Fruit fly (Drosophila melanogaster) whole organism, embryonic: Measurements from ENCODE around the gene klar.

ENCODE experiments used
- Asciz ChIP-seq: fragments of 200-800 bp; sonication (Bioruptor generic); optimal IDR thresholded peaks from 2 replicates; lab custom pipeline; 2017; ENCODE audit warnings: missing biosample characterization, mild to moderate bottlenecking, missing genetic modification characterization, missing genetic modification reagents
- CG11696 ChIP-seq: fragments of 200-800 bp; sonication (Bioruptor generic); IDR thresholded peaks from 2 replicates; pipeline ENCODE4 v1.3.6; 2022; ENCODE audit warnings: missing biosample characterization, missing genetic modification characterization
- CG13424 ChIP-seq: fragments of 200-800 bp; sonication (Bioruptor generic); optimal IDR thresholded peaks from 2 replicates; lab custom pipeline; 2019; ENCODE audit warnings: missing biosample characterization, mild to moderate bottlenecking, missing genetic modification characterization, moderate library complexity
- CG15479 ChIP-seq: fragments of 200-800 bp; sonication (Bioruptor generic); optimal IDR thresholded peaks from 3 replicates; lab custom pipeline; 2019; ENCODE audit warnings: missing biosample characterization, mild to moderate bottlenecking, missing genetic modification characterization, moderate library complexity
- CG18476 ChIP-seq: fragments of 200-800 bp; sonication (Bioruptor generic); optimal IDR thresholded peaks from 2 replicates; lab custom pipeline; 2016; ENCODE audit warnings: missing biosample characterization, mild to moderate bottlenecking, missing genetic modification characterization
- CG3163 ChIP-seq: fragments of 200-800 bp; sonication (Bioruptor generic); optimal IDR thresholded peaks from 3 replicates; lab custom pipeline; 2016; ENCODE audit warnings: missing biosample characterization, missing genetic modification characterization
- CG4424 ChIP-seq: fragments of 200-800 bp; sonication (Bioruptor generic); optimal IDR thresholded peaks from 3 replicates; lab custom pipeline; 2016; ENCODE audit warnings: missing biosample characterization, missing genetic modification characterization
- CG4617 ChIP-seq: fragments of 200-800 bp; sonication (Bioruptor generic); optimal IDR thresholded peaks from 3 replicates; lab custom pipeline; 2016; ENCODE audit warnings: missing biosample characterization, missing genetic modification characterization, borderline replicate concordance
- CG4730 ChIP-seq: fragments of 200-800 bp; sonication (Bioruptor generic); IDR thresholded peaks from 2 replicates; pipeline ENCODE4 v1.3.6; 2022; ENCODE audit warnings: missing biosample characterization, missing genetic modification characterization
- CG6791 ChIP-seq: fragments of 200-800 bp; sonication (Bioruptor generic); IDR thresholded peaks from 3 replicates; pipeline ENCODE4 v1.3.6; 2022; ENCODE audit warnings: missing biosample characterization, missing genetic modification characterization; ENCODE audit not compliant: partially characterized antibody
- CG6813 ChIP-seq: fragments of 200-800 bp; sonication (Bioruptor generic); optimal IDR thresholded peaks from 2 replicates; lab custom pipeline; 2017; ENCODE audit warnings: missing biosample characterization, missing genetic modification characterization, mild to moderate bottlenecking, moderate library complexity, missing genetic modification reagents
- CG7357 ChIP-seq: fragments of 200-800 bp; sonication (Bioruptor generic); IDR thresholded peaks from 3 replicates; pipeline ENCODE4 v1.3.6; 2022; ENCODE audit warnings: missing biosample characterization, missing genetic modification characterization
- CG7372 ChIP-seq: fragments of 200-800 bp; sonication (Bioruptor generic); IDR thresholded peaks from 2 replicates; pipeline ENCODE4 v1.3.6; 2022; ENCODE audit warnings: missing biosample characterization, missing genetic modification characterization
- CG7745 ChIP-seq: fragments of 200-800 bp; sonication (Bioruptor generic); optimal IDR thresholded peaks from 2 replicates; lab custom pipeline; 2018; ENCODE audit warnings: missing biosample characterization, mild to moderate bottlenecking, missing genetic modification characterization, moderate library complexity
- CG8281 ChIP-seq: fragments of 200-800 bp; sonication (Bioruptor generic); optimal IDR thresholded peaks from 2 replicates; lab custom pipeline; 2018; ENCODE audit warnings: missing biosample characterization, mild to moderate bottlenecking, missing genetic modification characterization, moderate library complexity
- CG8388 ChIP-seq: fragments of 200-800 bp; sonication (Bioruptor generic); optimal IDR thresholded peaks from 2 replicates; lab custom pipeline; 2019; ENCODE audit warnings: missing biosample characterization, mild to moderate bottlenecking, missing genetic modification characterization, moderate library complexity
- CG8944 ChIP-seq: fragments of 200-800 bp; sonication (Bioruptor generic); optimal IDR thresholded peaks from 3 replicates; lab custom pipeline; 2016; ENCODE audit warnings: missing biosample characterization, missing genetic modification characterization
- CG9609 ChIP-seq: fragments of 200-800 bp; sonication (Bioruptor generic); optimal IDR thresholded peaks from 3 replicates; lab custom pipeline; 2016; ENCODE audit warnings: missing biosample characterization, missing genetic modification characterization
- GATAe ChIP-seq: fragments of 200-800 bp; sonication (Bioruptor generic); conservative IDR thresholded peaks from 2 replicates; pipeline ENCODE4 v1.3.6; 2022; ENCODE audit warnings: missing biosample characterization, missing genetic modification characterization
- Gsc ChIP-seq: fragments of 200-800 bp; sonication (Bioruptor generic); IDR thresholded peaks from 2 replicates; pipeline ENCODE4 v1.3.6; 2022; ENCODE audit warnings: missing biosample characterization, missing genetic modification characterization
- H15 ChIP-seq: fragments of 200-800 bp; sonication (Bioruptor generic); IDR thresholded peaks from 3 replicates; pipeline ENCODE4 v1.3.6; 2022; ENCODE audit warnings: missing biosample characterization, missing genetic modification characterization
- HLHmδ ChIP-seq: fragments of 200-800 bp; sonication (Bioruptor generic); optimal IDR thresholded peaks from 2 replicates; lab custom pipeline; 2018; ENCODE audit warnings: missing biosample characterization, mild to moderate bottlenecking, missing genetic modification characterization, moderate library complexity
- Hr51 ChIP-seq, 2 experiments: fragments of 200-800 bp; sonication (Bioruptor generic); optimal IDR thresholded peaks; 2 replicates in 1 of 2; 3 replicates in 1 of 2; lab custom pipeline; 2016 to 2018; ENCODE audit warnings: missing biosample characterization in 2 of 2, missing genetic modification characterization in 2 of 2, mild to moderate bottlenecking in 1 of 2, moderate library complexity in 1 of 2
- Lhr ChIP-seq: fragments of 200-800 bp; sonication (Bioruptor generic); optimal IDR thresholded peaks from 3 replicates; lab custom pipeline; 2017; ENCODE audit warnings: mild to moderate bottlenecking, missing biosample characterization, missing genetic modification reagents, missing genetic modification characterization
- Lpt ChIP-seq: fragments of >200 bp; optimal IDR thresholded peaks from 2 replicates; lab custom pipeline; 2018; ENCODE audit warnings: missing biosample characterization, missing genetic modification characterization
- Max ChIP-seq: fragments of 200-800 bp; sonication (Bioruptor generic); optimal IDR thresholded peaks from 2 replicates; lab custom pipeline; 2016; ENCODE audit warnings: missing biosample characterization, mild to moderate bottlenecking, missing genetic modification characterization
- Optix ChIP-seq: fragments of 200-800 bp; sonication (Bioruptor generic); IDR thresholded peaks from 3 replicates; pipeline ENCODE4 v1.3.6; 2022; ENCODE audit warnings: missing biosample characterization, missing genetic modification characterization
- Pdp1 ChIP-seq, 2 experiments: fragments of 200-800 bp; sonication (Bioruptor generic); optimal IDR thresholded peaks; 3 replicates each; lab custom pipeline; 2016; ENCODE audit warnings: missing biosample characterization in 2 of 2, missing genetic modification characterization in 2 of 2, mild to moderate bottlenecking in 1 of 2, moderate library complexity in 1 of 2
- Vsx1 ChIP-seq: fragments of 200-800 bp; sonication (Bioruptor generic); optimal IDR thresholded peaks from 2 replicates; lab custom pipeline; 2017; ENCODE audit warnings: missing biosample characterization, mild to moderate bottlenecking, missing genetic modification characterization, missing genetic modification reagents
- YL-1 ChIP-seq: fragments of 200-800 bp; sonication (Bioruptor generic); optimal IDR thresholded peaks from 3 replicates; lab custom pipeline; 2017; ENCODE audit warnings: missing biosample characterization, mild to moderate bottlenecking, missing genetic modification characterization
- aop ChIP-seq: fragments of 200-800 bp; sonication (Bioruptor generic); IDR thresholded peaks from 2 replicates; pipeline ENCODE4 v1.3.6; 2022; ENCODE audit warnings: missing biosample characterization, missing genetic modification characterization
- ara ChIP-seq: fragments of 200-800 bp; sonication (Bioruptor generic); IDR thresholded peaks from 2 replicates; pipeline ENCODE4 v1.3.6; 2022; ENCODE audit warnings: missing biosample characterization, missing genetic modification characterization
- croc ChIP-seq: fragments of 200-800 bp; sonication (Bioruptor generic); conservative IDR thresholded peaks from 3 replicates; pipeline ENCODE4 v1.3.6; 2022; ENCODE audit warnings: missing biosample characterization, missing genetic modification characterization
- eyg ChIP-seq: fragments of 200-800 bp; sonication (Bioruptor generic); optimal IDR thresholded peaks from 3 replicates; lab custom pipeline; 2016; ENCODE audit warnings: missing biosample characterization, missing genetic modification characterization
- ftz-f1 ChIP-seq: fragments of 200-800 bp; sonication (Bioruptor generic); optimal IDR thresholded peaks from 2 replicates; lab custom pipeline; 2016; ENCODE audit warnings: missing biosample characterization, missing genetic modification characterization
- fu2 ChIP-seq: fragments of 200-800 bp; sonication (Bioruptor generic); optimal IDR thresholded peaks from 2 replicates; lab custom pipeline; 2016; ENCODE audit warnings: missing biosample characterization, missing genetic modification characterization
- gsb ChIP-seq: fragments of 200-800 bp; sonication (Bioruptor generic); IDR thresholded peaks from 2 replicates; pipeline ENCODE4 v1.3.6; 2022; ENCODE audit warnings: missing biosample characterization, missing genetic modification characterization
- lov ChIP-seq, 2 experiments: fragments of 200-800 bp in 1 of 2; fragments of >200 bp in 1 of 2; sonication (Bioruptor generic) in 1 of 2; IDR thresholded peaks in 1 of 2; optimal IDR thresholded peaks in 1 of 2; 2 replicates in 1 of 2; 3 replicates in 1 of 2; pipeline versions ENCODE4 v1.3.6 to Lab custom; 2017 to 2022; ENCODE audit warnings: missing biosample characterization in 1 of 2, missing genetic modification characterization in 1 of 2
- maf-S ChIP-seq: fragments of 200-800 bp; sonication (Bioruptor generic); optimal IDR thresholded peaks from 2 replicates; lab custom pipeline; 2016; ENCODE audit warnings: missing biosample characterization, missing genetic modification characterization
- sc ChIP-seq, 3 experiments: fragments of >200 bp in 2 of 3; fragments of 200-800 bp in 1 of 3; sonication (Bioruptor generic) in 1 of 3; optimal IDR thresholded peaks; 2 replicates in 2 of 3; 3 replicates in 1 of 3; lab custom pipeline; 2017; ENCODE audit warnings: mild to moderate bottlenecking in 1 of 3, missing biosample characterization in 1 of 3, missing genetic modification characterization in 1 of 3, missing genetic modification reagents in 1 of 3
- shn ChIP-seq: fragments of 200-800 bp; sonication (Bioruptor generic); optimal IDR thresholded peaks from 3 replicates; lab custom pipeline; 2016; ENCODE audit warnings: missing biosample characterization, missing genetic modification characterization
- sisA ChIP-seq: fragments of 200-800 bp; sonication (Bioruptor generic); IDR thresholded peaks from 2 replicates; pipeline ENCODE4 v1.3.6; 2022; ENCODE audit warnings: missing biosample characterization, missing genetic modification characterization
- slou ChIP-seq: fragments of 200-800 bp; sonication (Bioruptor generic); optimal IDR thresholded peaks from 3 replicates; lab custom pipeline; 2016; ENCODE audit warnings: missing biosample characterization, missing genetic modification characterization
- tup ChIP-seq: fragments of 200-800 bp; sonication (Bioruptor generic); optimal IDR thresholded peaks from 2 replicates; lab custom pipeline; 2016; ENCODE audit warnings: missing biosample characterization, mild to moderate bottlenecking, missing genetic modification characterization, moderate library complexity
- vnd ChIP-seq: fragments of 200-800 bp; sonication (Bioruptor generic); IDR thresholded peaks from 3 replicates; pipeline ENCODE4 v1.3.6; 2022; ENCODE audit warnings: missing biosample characterization, missing genetic modification characterization; ENCODE audit not compliant: partially characterized antibody
- zen2 ChIP-seq: fragments of 200-800 bp; sonication (Bioruptor generic); IDR thresholded peaks from 3 replicates; pipeline ENCODE4 v1.3.6; 2022; ENCODE audit warnings: missing biosample characterization, missing genetic modification characterization; ENCODE audit not compliant: partially characterized antibody
- zfh2 ChIP-seq: fragments of 200-800 bp; sonication (Bioruptor generic); optimal IDR thresholded peaks from 2 replicates; lab custom pipeline; 2016; ENCODE audit warnings: missing biosample characterization, missing genetic modification characterization

The klar gene

dm6 chr3L:505782-506408 lies 34.5 kb downstream of the klar start (continued):
- TF ChIP-seq ara (GFP tag; lab: Robert Waterston, UW), result 0 out of 2 replicates have a peak, but pooled peaks have one; percentile 45
- peak; percentile 35; the same call in 1 of the 3 replicates for TF ChIP-seq CG6791 (GFP tag; lab: Robert Waterston, UW)
- TF ChIP-seq Max (GFP tag; lab: Kevin White, UChicago), result peak; percentile 48
- peak; percentile 51 for TF ChIP-seq CG13424 (tag; lab: Kevin White, UChicago)
- TF ChIP-seq croc (GFP tag; lab: Robert Waterston, UW), result peak; percentile 64; the same call in 2 of the 3 replicates
- TF ChIP-seq lov (optimal IDR thresholded peaks at IDR 0.05; lab: Kevin White, UChicago), result no peak
- peak; percentile 71; the same call in 2 of the 3 replicates for TF ChIP-seq lov (GFP tag; IDR thresholded peaks at IDR 0.05; lab: Robert Waterston, UW)
- no peak for TF ChIP-seq zen2 (GFP tag; lab: Robert Waterston, UW)
- peak; percentile 85 for TF ChIP-seq sisA (GFP tag; lab: Robert Waterston, UW)
- peak; percentile 56 for TF ChIP-seq zfh2 (GFP tag; lab: Kevin White, UChicago)
- peak; percentile 61 for TF ChIP-seq eyg (GFP tag; lab: Kevin White, UChicago)
- TF ChIP-seq CG11696 (GFP tag; lab: Robert Waterston, UW), result peak; percentile 49; the same call in 1 of the 2 replicates
- peak; percentile 69; the same call in 2 of the 3 replicates for TF ChIP-seq Optix (GFP tag; lab: Robert Waterston, UW)
- peak; percentile 64 for TF ChIP-seq gsb (GFP tag; lab: Robert Waterston, UW)
- peak; percentile 81 for TF ChIP-seq shn (GFP tag; lab: Kevin White, UChicago)
- no peak for TF ChIP-seq GATAe (GFP tag; lab: Robert Waterston, UW)
- no peak for TF ChIP-seq tup (GFP tag; lab: Kevin White, UChicago)
- peak; percentile 68 for TF ChIP-seq CG4730 (GFP tag; lab: Robert Waterston, UW)
- 0 out of 2 replicates have a peak, but pooled peaks have one; percentile 51 for TF ChIP-seq CG7372
- TF ChIP-seq Vsx1 (GFP tag; lab: Kevin White, UChicago), result no peak
- peak; percentile 91 for TF ChIP-seq Lhr (GFP tag; lab: Kevin White, UChicago)
- TF ChIP-seq CG7745 (tag; lab: Kevin White, UChicago), result no peak
- TF ChIP-seq maf-S (GFP tag; lab: Kevin White, UChicago), result peak; percentile 72
- TF ChIP-seq YL-1 (GFP tag; lab: Kevin White, UChicago), result no peak
- TF ChIP-seq CG9609 (GFP tag; lab: Kevin White, UChicago), result peak; percentile 79
- TF ChIP-seq CG8944, result peak; percentile 90
- TF ChIP-seq Hr51 (GFP tag; optimal IDR thresholded peaks at IDR 0.05; lab: Kevin White, UChicago), result peak; percentile 54 to 69
- TF ChIP-seq HLHmδ, result peak; percentile 86
- TF ChIP-seq slou, result peak; percentile 66
- TF ChIP-seq CG8388 (GFP tag; lab: Kevin White, UChicago), result no peak
- peak; percentile 71 for TF ChIP-seq CG3163 (GFP tag; lab: Kevin White, UChicago)
- no peak for TF ChIP-seq CG8281 (tag; lab: Kevin White, UChicago)
- no peak for TF ChIP-seq sc (optimal IDR thresholded peaks at IDR 0.05; lab: Kevin White, UChicago)
- TF ChIP-seq sc (GFP tag; optimal IDR thresholded peaks at IDR 0.05; lab: Kevin White, UChicago), result peak; percentile 17
- peak; percentile 64 for TF ChIP-seq H15 (GFP tag; lab: Robert Waterston, UW)
- TF ChIP-seq Asciz (GFP tag; lab: Kevin White, UChicago), result peak; percentile 8
- TF ChIP-seq fu2 (GFP tag; lab: Kevin White, UChicago), result peak; percentile 72
- peak; percentile 57 for TF ChIP-seq ftz-f1 (GFP tag; lab: Kevin White, UChicago)
- TF ChIP-seq CG4424 (GFP tag; lab: Kevin White, UChicago), result peak; percentile 62
- TF ChIP-seq Gsc (GFP tag; lab: Robert Waterston, UW), result no peak
- TF ChIP-seq aop (GFP tag; lab: Robert Waterston, UW), result no peak
- peak; percentile 46; the same call in 1 of the 3 replicates for TF ChIP-seq CG7357 (GFP tag; lab: Robert Waterston, UW)
- TF ChIP-seq CG15479 (GFP tag; lab: Kevin White, UChicago), result no peak
- peak; percentile 10 for TF ChIP-seq CG18476 (GFP tag; lab: Kevin White, UChicago)
- TF ChIP-seq vnd (GFP tag; lab: Robert Waterston, UW), result no peak
- peak; percentile 44 for TF ChIP-seq CG4617 (GFP tag; lab: Kevin White, UChicago)
- peak; percentile 61 to 86 for TF ChIP-seq Pdp1 (GFP tag; optimal IDR thresholded peaks at IDR 0.05; lab: Kevin White, UChicago)
- no peak for TF ChIP-seq Lpt
- TF ChIP-seq CG6813 (GFP tag; lab: Kevin White, UChicago), result no peak
